Worm (Caenorhabditis elegans): ENCODE measurements around the gene C10E2.1.

- no peak for TF ChIP-seq snpc-4 (tag; optimal IDR thresholded peaks at IDR 0.05)
- no peak for TF ChIP-seq lsy-2 (tag; optimal IDR thresholded peaks at IDR 0.05)
- no peak for TF ChIP-seq nhr-12 (tag; optimal IDR thresholded peaks at IDR 0.05)
- no peak for TF ChIP-seq pha-4 (tag; optimal IDR thresholded peaks at IDR 0.05)
- TF ChIP-seq ztf-11 (tag; optimal IDR thresholded peaks at IDR 0.05): no peak
- no peak for TF ChIP-seq unc-120 (tag; optimal IDR thresholded peaks at IDR 0.05; ENCODE audit: poor library complexity, severe bottlenecking)
- TF ChIP-seq bed-3 (GFP tag; optimal IDR thresholded peaks at IDR 0.05): no peak
- no peak for TF ChIP-seq blmp-1 (tag; optimal IDR thresholded peaks at IDR 0.05)
- no peak for TF ChIP-seq nhr-28 (tag; optimal IDR thresholded peaks at IDR 0.05)
- no peak for TF ChIP-seq elt-3 (tag; optimal IDR thresholded peaks at IDR 0.05)
- TF ChIP-seq mep-1 (tag; optimal IDR thresholded peaks at IDR 0.05): no peak
- no peak for TF ChIP-seq nhr-237 (tag; optimal IDR thresholded peaks at IDR 0.05)
- no peak for TF ChIP-seq lin-13 (tag; optimal IDR thresholded peaks at IDR 0.05)
These were observed 46.7 kb upstream of the C10E2.1 start for ce11 chrX:16715938-16716337.

Data from whole organism, mixed stage, embryonic.